Fruit fly (Drosophila melanogaster) whole organism, embryonic: ENCODE measurements around the gene CG7536.

Experiments used
- CG12071 ChIP-seq: fragments of 200-800 bp; sonication (Bioruptor generic); optimal IDR thresholded peaks from 3 replicates; lab custom pipeline; 2018; ENCODE audit warnings: missing biosample characterization, mild to moderate bottlenecking, missing genetic modification characterization
- CG14965 ChIP-seq: fragments of 200-800 bp; sonication (Bioruptor generic); optimal IDR thresholded peaks from 2 replicates; lab custom pipeline; 2016; ENCODE audit warnings: missing biosample characterization, missing genetic modification characterization, borderline replicate concordance
- CG15011 ChIP-seq: fragments of 200-800 bp; sonication (Bioruptor generic); optimal IDR thresholded peaks from 3 replicates; lab custom pipeline; 2018; ENCODE audit warnings: missing biosample characterization, mild to moderate bottlenecking, missing genetic modification characterization
- CG15269 ChIP-seq: fragments of 200-800 bp; sonication (Bioruptor generic); optimal IDR thresholded peaks from 2 replicates; lab custom pipeline; 2018; ENCODE audit warnings: missing biosample characterization, mild to moderate bottlenecking, missing genetic modification characterization, moderate library complexity
- CG17361 ChIP-seq: fragments of 200-800 bp; sonication (Bioruptor generic); IDR thresholded peaks from 3 replicates; pipeline ENCODE4 v1.3.6; 2022; ENCODE audit warnings: missing biosample characterization, missing genetic modification characterization
- CG2129 ChIP-seq: fragments of 200-800 bp; sonication (Bioruptor generic); IDR thresholded peaks from 2 replicates; pipeline ENCODE4 v1.3.6; 2022; ENCODE audit warnings: missing biosample characterization, missing genetic modification characterization; ENCODE audit not compliant: partially characterized antibody
- CG30403 ChIP-seq: fragments of 200-800 bp; sonication (Bioruptor generic); optimal IDR thresholded peaks from 3 replicates; lab custom pipeline; 2016; ENCODE audit warnings: missing biosample characterization, missing genetic modification characterization
- CG30431 ChIP-seq: fragments of 200-800 bp; sonication (Bioruptor generic); optimal IDR thresholded peaks from 2 replicates; lab custom pipeline; 2017; ENCODE audit warnings: missing biosample characterization, missing genetic modification characterization
- CG3838 ChIP-seq: fragments of 200-800 bp; sonication (Bioruptor generic); optimal IDR thresholded peaks from 3 replicates; lab custom pipeline; 2016; ENCODE audit warnings: missing biosample characterization, missing genetic modification characterization
- CG4360 ChIP-seq: fragments of 200-800 bp; sonication (Bioruptor generic); IDR thresholded peaks from 2 replicates; pipeline ENCODE4 v1.3.6; 2022; ENCODE audit warnings: missing biosample characterization, missing genetic modification characterization
- CG6175 ChIP-seq: fragments of 200-800 bp; sonication (Bioruptor generic); IDR thresholded peaks from 3 replicates; pipeline ENCODE4 v1.3.6; 2022; ENCODE audit warnings: missing biosample characterization, missing genetic modification characterization
- CG8281 ChIP-seq: fragments of 200-800 bp; sonication (Bioruptor generic); optimal IDR thresholded peaks from 2 replicates; lab custom pipeline; 2018; ENCODE audit warnings: missing biosample characterization, mild to moderate bottlenecking, missing genetic modification characterization, moderate library complexity
- CG9437 ChIP-seq: fragments of 200-800 bp; sonication (Bioruptor generic); optimal IDR thresholded peaks from 2 replicates; lab custom pipeline; 2018; ENCODE audit warnings: missing biosample characterization, mild to moderate bottlenecking, missing genetic modification characterization
- D19A ChIP-seq: fragments of 200-800 bp; optimal IDR thresholded peaks from 3 replicates; lab custom pipeline; 2019; ENCODE audit warnings: missing biosample characterization, mild to moderate bottlenecking, missing genetic modification characterization, moderate library complexity
- Dref ChIP-seq: fragments of 200-800 bp; sonication (Bioruptor generic); IDR thresholded peaks from 2 replicates; pipeline ENCODE4 v1.3.6; 2022; ENCODE audit warnings: missing biosample characterization, missing genetic modification characterization
- Ets65A ChIP-seq: fragments of 200-800 bp; sonication (Bioruptor generic); peaks from one replicate; lab custom pipeline; 2016; ENCODE audit warnings: missing biosample characterization, missing genetic modification characterization
- HLH4C ChIP-seq: fragments of 200-800 bp; sonication (Bioruptor generic); IDR thresholded peaks from 3 replicates; pipeline ENCODE4 v1.3.6; 2022; ENCODE audit warnings: missing biosample characterization, missing genetic modification characterization; ENCODE audit not compliant: partially characterized antibody
- Lim3 ChIP-seq: fragments of 200-800 bp; sonication (Bioruptor generic); IDR thresholded peaks from 2 replicates; pipeline ENCODE4 v1.3.6; 2022; ENCODE audit warnings: missing biosample characterization, missing genetic modification characterization
- Lpt ChIP-seq: fragments of >200 bp; optimal IDR thresholded peaks from 2 replicates; lab custom pipeline; 2018; ENCODE audit warnings: missing biosample characterization, missing genetic modification characterization
- Max ChIP-seq: fragments of 200-800 bp; sonication (Bioruptor generic); optimal IDR thresholded peaks from 2 replicates; lab custom pipeline; 2016; ENCODE audit warnings: missing biosample characterization, mild to moderate bottlenecking, missing genetic modification characterization
- Nf-YB ChIP-seq: fragments of 200-800 bp; sonication (Bioruptor generic); optimal IDR thresholded peaks from 3 replicates; lab custom pipeline; 2019; ENCODE audit warnings: missing biosample characterization, mild to moderate bottlenecking, missing genetic modification characterization, moderate library complexity
- Nf-YC ChIP-seq: fragments of 200-800 bp; optimal IDR thresholded peaks from 3 replicates; lab custom pipeline; 2019; ENCODE audit warnings: missing biosample characterization, mild to moderate bottlenecking, missing genetic modification characterization, moderate library complexity
- Oli ChIP-seq: fragments of 200-800 bp; sonication (Bioruptor generic); optimal IDR thresholded peaks from 2 replicates; lab custom pipeline; 2018; ENCODE audit warnings: missing biosample characterization, mild to moderate bottlenecking, missing genetic modification characterization, moderate library complexity
- Pdp1 ChIP-seq, 2 experiments: fragments of 200-800 bp; sonication (Bioruptor generic); optimal IDR thresholded peaks; 3 replicates each; lab custom pipeline; 2016; ENCODE audit warnings: missing biosample characterization in 2 of 2, missing genetic modification characterization in 2 of 2, mild to moderate bottlenecking in 1 of 2, moderate library complexity in 1 of 2
- Poxn ChIP-seq: fragments of 200-800 bp; sonication (Bioruptor generic); IDR thresholded peaks from 2 replicates; pipeline ENCODE4 v1.3.6; 2022; ENCODE audit warnings: missing biosample characterization, missing genetic modification characterization
- Ravus ChIP-seq: fragments of 200-800 bp; sonication (Bioruptor generic); IDR thresholded peaks from 2 replicates; pipeline ENCODE4 v1.3.6; 2022; ENCODE audit warnings: missing biosample characterization, missing genetic modification characterization
- Sox102F ChIP-seq: fragments of 200-800 bp; sonication (Bioruptor generic); optimal IDR thresholded peaks from 2 replicates; lab custom pipeline; 2018; ENCODE audit warnings: missing biosample characterization, mild to moderate bottlenecking, missing genetic modification characterization, moderate library complexity
- TFAM ChIP-seq: fragments of 200-800 bp; sonication (Bioruptor generic); optimal IDR thresholded peaks from 2 replicates; lab custom pipeline; 2017; ENCODE audit warnings: missing biosample characterization, missing genetic modification characterization, inconsistent platforms
- Tbp ChIP-seq: fragments of >200 bp; optimal IDR thresholded peaks from 2 replicates; lab custom pipeline; 2018; ENCODE audit warnings: missing biosample characterization, missing genetic modification characterization
- Trl ChIP-seq, 3 experiments: fragments of >200 bp in 2 of 3; fragments of 200-800 bp in 1 of 3; sonication (Bioruptor generic) in 1 of 3; optimal IDR thresholded peaks; 2 replicates in 1 of 3; 3 replicates in 2 of 3; lab custom pipeline; 2016 to 2017; ENCODE audit warnings: missing biosample characterization in 1 of 3, missing genetic modification characterization in 1 of 3
- ab ChIP-seq: fragments of 200-800 bp; sonication (Bioruptor generic); optimal IDR thresholded peaks from 2 replicates; lab custom pipeline; 2016; ENCODE audit warnings: missing biosample characterization, missing genetic modification characterization
- caup ChIP-seq: fragments of 200-800 bp; sonication (Bioruptor generic); optimal IDR thresholded peaks from 3 replicates; lab custom pipeline; 2017; ENCODE audit warnings: missing biosample characterization, mild to moderate bottlenecking, missing genetic modification characterization, moderate library complexity; ENCODE audit not compliant: severe bottlenecking
- crol ChIP-seq: fragments of 200-800 bp; sonication (Bioruptor generic); IDR thresholded peaks from 2 replicates; pipeline ENCODE4 v1.3.6; 2022; ENCODE audit warnings: missing biosample characterization, missing genetic modification characterization
- da ChIP-seq: fragments of 200-800 bp; sonication (Bioruptor generic); optimal IDR thresholded peaks from 2 replicates; lab custom pipeline; 2016; ENCODE audit warnings: missing biosample characterization, missing genetic modification characterization
- dati ChIP-seq: fragments of 200-800 bp; sonication (Bioruptor generic); IDR thresholded peaks from 2 replicates; pipeline ENCODE4 v1.3.6; 2022; ENCODE audit warnings: missing biosample characterization, missing genetic modification characterization
- ewg ChIP-seq: fragments of 200-800 bp; sonication (Bioruptor generic); optimal IDR thresholded peaks from 3 replicates; lab custom pipeline; 2017; ENCODE audit warnings: mild to moderate bottlenecking, missing biosample characterization, missing genetic modification reagents, missing genetic modification characterization
- ftz-f1 ChIP-seq: fragments of 200-800 bp; sonication (Bioruptor generic); optimal IDR thresholded peaks from 2 replicates; lab custom pipeline; 2016; ENCODE audit warnings: missing biosample characterization, missing genetic modification characterization
- hkb ChIP-seq, 2 experiments: fragments of 200-800 bp in 1 of 2; fragments of >200 bp in 1 of 2; sonication (Bioruptor generic) in 1 of 2; IDR thresholded peaks in 1 of 2; optimal IDR thresholded peaks in 1 of 2; 2 replicates each; pipeline versions ENCODE4 v1.3.6 to Lab custom; 2017 to 2022; ENCODE audit warnings: missing biosample characterization in 1 of 2, missing genetic modification characterization in 1 of 2
- ind ChIP-seq: fragments of 200-800 bp; sonication (Bioruptor generic); optimal IDR thresholded peaks from 3 replicates; lab custom pipeline; 2016; ENCODE audit warnings: missing biosample characterization, missing genetic modification characterization
- jigr1 ChIP-seq: fragments of 200-800 bp; sonication (Bioruptor generic); IDR thresholded peaks from 3 replicates; pipeline ENCODE4 v1.3.6; 2022; ENCODE audit warnings: missing biosample characterization, missing genetic modification characterization
- odd ChIP-seq: fragments of 200-800 bp; sonication (Bioruptor generic); optimal IDR thresholded peaks from 2 replicates; lab custom pipeline; 2017; ENCODE audit warnings: missing biosample characterization, mild to moderate bottlenecking, missing genetic modification characterization
- onecut ChIP-seq: fragments of 200-800 bp; sonication (Bioruptor generic); IDR thresholded peaks from 2 replicates; pipeline ENCODE4 v1.3.6; 2022; ENCODE audit warnings: missing biosample characterization, missing genetic modification characterization
- prd ChIP-seq, 3 experiments: fragments of >200 bp in 2 of 3; fragments of 200-800 bp in 1 of 3; sonication (Bioruptor generic) in 1 of 3; optimal IDR thresholded peaks in 2 of 3; IDR thresholded peaks in 1 of 3; 2 replicates in 2 of 3; 3 replicates in 1 of 3; pipeline versions ENCODE4 v1.3.6 to Lab custom; 2017 to 2022; ENCODE audit warnings: missing biosample characterization in 1 of 3, missing genetic modification characterization in 1 of 3
- run ChIP-seq: fragments of 200-800 bp; sonication (Bioruptor generic); optimal IDR thresholded peaks from 3 replicates; lab custom pipeline; 2018; ENCODE audit warnings: missing biosample characterization, mild to moderate bottlenecking, missing genetic modification characterization
- sd ChIP-seq: fragments of 200-800 bp; sonication (Bioruptor generic); optimal IDR thresholded peaks from 3 replicates; lab custom pipeline; 2018; ENCODE audit warnings: missing biosample characterization, mild to moderate bottlenecking, missing genetic modification characterization, moderate library complexity
- unc-4 ChIP-seq: fragments of 200-800 bp; sonication (Bioruptor generic); IDR thresholded peaks from 2 replicates; pipeline ENCODE4 v1.3.6; 2022; ENCODE audit warnings: missing biosample characterization, missing genetic modification characterization; ENCODE audit not compliant: partially characterized antibody
- vnd ChIP-seq: fragments of 200-800 bp; sonication (Bioruptor generic); IDR thresholded peaks from 3 replicates; pipeline ENCODE4 v1.3.6; 2022; ENCODE audit warnings: missing biosample characterization, missing genetic modification characterization; ENCODE audit not compliant: partially characterized antibody
- zfh1 ChIP-seq: fragments of 200-800 bp; sonication (Bioruptor generic); IDR thresholded peaks from 3 replicates; pipeline ENCODE4 v1.3.6; 2022; ENCODE audit warnings: missing biosample characterization, missing genetic modification characterization

CG7536 gene

DNA sequence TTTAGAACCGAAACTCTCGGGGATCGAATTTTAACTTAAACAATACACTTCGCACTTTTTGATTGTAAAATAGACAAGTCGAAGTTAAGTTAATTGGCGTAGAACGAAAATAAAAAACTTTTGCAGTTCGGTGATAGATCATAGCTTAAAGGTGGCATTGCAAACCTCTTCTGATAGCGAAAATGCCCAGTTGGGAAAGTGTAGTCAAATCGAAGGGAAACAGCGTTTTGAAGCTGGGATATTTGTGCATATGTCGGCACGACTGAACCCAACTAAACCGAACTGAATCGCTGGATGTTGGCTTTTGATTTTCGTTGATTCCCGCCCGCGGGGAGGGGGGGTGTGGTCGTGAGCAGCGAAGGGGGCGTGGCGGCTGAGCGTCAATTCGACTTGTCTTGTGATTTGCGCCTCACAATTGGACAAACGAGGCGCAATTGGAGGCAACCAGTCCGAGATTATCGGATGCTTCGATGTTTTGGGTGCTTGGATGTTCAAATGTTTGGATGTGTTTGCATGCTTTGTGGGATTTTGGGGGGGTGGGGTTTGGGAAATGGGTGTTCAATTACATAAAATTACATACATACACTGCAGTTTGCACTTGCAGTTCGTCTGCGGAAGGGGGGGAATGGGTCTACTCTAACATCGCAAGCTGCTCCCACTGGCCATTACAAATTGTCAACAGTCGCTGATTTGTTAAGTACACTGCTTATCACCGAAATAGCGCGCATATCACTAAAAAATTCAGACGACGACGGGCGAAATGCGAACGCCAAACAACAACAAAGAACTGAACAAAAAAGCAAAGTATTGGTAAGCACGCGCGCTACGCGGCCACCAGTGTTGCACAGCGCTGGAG lies 3.5 kb downstream of the CG7536 start (continued):
- peak; percentile 22 for TF ChIP-seq Ets65A (GFP tag; lab: Kevin White, UChicago)
- no peak for TF ChIP-seq CG6175
- 0 out of 3 replicates have a peak, but pooled peaks have one; percentile 13 for TF ChIP-seq CG17361
- TF ChIP-seq crol = peak; percentile 80
- TF ChIP-seq CG15011 (GFP tag; lab: Kevin White, UChicago) = no peak
- TF ChIP-seq Trl (optimal IDR thresholded peaks at IDR 0.05; lab: Kevin White, UChicago) = no peak
- no peak for TF ChIP-seq Trl (GFP tag; optimal IDR thresholded peaks at IDR 0.05; lab: Kevin White, UChicago)
- no peak for TF ChIP-seq CG12071
- no peak for TF ChIP-seq prd (optimal IDR thresholded peaks at IDR 0.05; lab: Kevin White, UChicago)
- no peak for TF ChIP-seq prd (GFP tag; IDR thresholded peaks at IDR 0.05; lab: Robert Waterston, UW)
- peak; percentile 86 for TF ChIP-seq D19A (tag; lab: Kevin White, UChicago)
- no peak for TF ChIP-seq ewg (GFP tag; lab: Kevin White, UChicago)
- TF ChIP-seq ftz-f1 (GFP tag; lab: Kevin White, UChicago) = no peak
- no peak for TF ChIP-seq Max (GFP tag; lab: Kevin White, UChicago)
- no peak for TF ChIP-seq HLH4C (GFP tag; lab: Robert Waterston, UW)
- TF ChIP-seq Nf-YB (GFP tag; lab: Kevin White, UChicago) = no peak
- TF ChIP-seq Tbp = no peak
- TF ChIP-seq Oli (tag; lab: Kevin White, UChicago) = no peak
- TF ChIP-seq zfh1 = peak; percentile 15; the same call in 1 of the 3 replicates
- no peak for TF ChIP-seq Lim3
- no peak for TF ChIP-seq CG2129 (GFP tag; lab: Robert Waterston, UW)
- TF ChIP-seq run = no peak
- TF ChIP-seq CG4360 (GFP tag; lab: Robert Waterston, UW) = peak; percentile 66; the same call in 1 of the 2 replicates
- TF ChIP-seq da (GFP tag; lab: Kevin White, UChicago) = no peak
- TF ChIP-seq CG9437 = no peak
- TF ChIP-seq Pdp1 (GFP tag; optimal IDR thresholded peaks at IDR 0.05; lab: Kevin White, UChicago) = no peak
- TF ChIP-seq CG15269 (tag; lab: Kevin White, UChicago) = no peak
- TF ChIP-seq CG30431 = no peak
- TF ChIP-seq dati = no peak
- no peak for TF ChIP-seq Poxn (GFP tag; lab: Robert Waterston, UW)
- no peak for TF ChIP-seq Sox102F (GFP tag; lab: Kevin White, UChicago)
- TF ChIP-seq TFAM (GFP tag; lab: Kevin White, UChicago) = no peak
- TF ChIP-seq Ravus (GFP tag; lab: Robert Waterston, UW) = no peak
- TF ChIP-seq CG8281 (tag; lab: Kevin White, UChicago) = no peak
- TF ChIP-seq onecut (GFP tag; lab: Robert Waterston, UW) = no peak
- TF ChIP-seq Lpt (GFP tag; lab: Kevin White, UChicago) = no peak
- no peak for TF ChIP-seq odd (GFP tag; lab: Kevin White, UChicago)
- no peak for TF ChIP-seq unc-4
- no peak for TF ChIP-seq Dref
- TF ChIP-seq hkb (optimal IDR thresholded peaks at IDR 0.05; lab: Kevin White, UChicago) = no peak
- 0 out of 2 replicates have a peak, but pooled peaks have one; percentile 27 for TF ChIP-seq hkb (GFP tag; IDR thresholded peaks at IDR 0.05; lab: Robert Waterston, UW)
- no peak for TF ChIP-seq Nf-YC (tag; lab: Kevin White, UChicago)
- TF ChIP-seq CG3838 = no peak
- TF ChIP-seq CG14965 (GFP tag; lab: Kevin White, UChicago) = no peak
- no peak for TF ChIP-seq ab (GFP tag; lab: Kevin White, UChicago)
- TF ChIP-seq sd (tag; lab: Kevin White, UChicago) = no peak
- no peak for TF ChIP-seq caup (GFP tag; lab: Kevin White, UChicago)
- TF ChIP-seq CG30403 = no peak
- TF ChIP-seq jigr1 (GFP tag; lab: Robert Waterston, UW) = no peak
- TF ChIP-seq ind (GFP tag; lab: Kevin White, UChicago) = no peak
- TF ChIP-seq vnd (GFP tag; lab: Robert Waterston, UW) = no peak
